Worm (Caenorhabditis elegans) whole organism, late embryonic: ENCODE data around the gene M195.2.

Experiments
- K09A11.1 ChIP-seq: sonication (generic microtip); optimal IDR thresholded peaks from 2 replicates; lab custom pipeline; 2017; ENCODE audit warnings: antibody characterized with exemption, mild to moderate bottlenecking, missing genetic modification characterization, missing compliant biosample characterization; ENCODE audit not compliant: insufficient read depth
- ahr-1 ChIP-seq: sonication (generic microtip); optimal IDR thresholded peaks from 2 replicates; lab custom pipeline; 2016; ENCODE audit warnings: missing genetic modification characterization, missing compliant biosample characterization
- ceh-14 ChIP-seq: sonication (generic microtip); optimal IDR thresholded peaks from 2 replicates; lab custom pipeline; 2016; ENCODE audit warnings: missing genotype, missing genetic modification characterization, missing compliant biosample characterization
- ceh-19 ChIP-seq: fragments of 200-800 bp; sonication (Bioruptor generic); optimal IDR thresholded peaks from 2 replicates; lab custom pipeline; 2018; ENCODE audit warnings: mild to moderate bottlenecking, missing genetic modification characterization, missing compliant biosample characterization
- ceh-2 ChIP-seq: sonication (generic microtip); optimal IDR thresholded peaks from 2 replicates; lab custom pipeline; 2016; ENCODE audit warnings: missing genotype, missing genetic modification characterization, missing compliant biosample characterization
- ceh-31 ChIP-seq: sonication (generic microtip); optimal IDR thresholded peaks from 2 replicates; lab custom pipeline; 2016; ENCODE audit warnings: missing genetic modification characterization, missing compliant biosample characterization
- ceh-34 ChIP-seq: sonication (generic microtip); optimal IDR thresholded peaks from 2 replicates; lab custom pipeline; 2016; ENCODE audit warnings: mild to moderate bottlenecking, missing genetic modification characterization, missing compliant biosample characterization
- ceh-6 ChIP-seq: fragments of 200-800 bp; sonication (Bioruptor generic); optimal IDR thresholded peaks from 2 replicates; lab custom pipeline; 2018; ENCODE audit warnings: mild to moderate bottlenecking, missing genetic modification characterization, missing compliant biosample characterization
- ceh-9 ChIP-seq: sonication (generic microtip); optimal IDR thresholded peaks from 2 replicates; lab custom pipeline; 2016; ENCODE audit warnings: mild to moderate bottlenecking, missing genetic modification characterization, inconsistent platforms, missing compliant biosample characterization
- dve-1 ChIP-seq: sonication (generic microtip); optimal IDR thresholded peaks from 2 replicates; lab custom pipeline; 2017; ENCODE audit warnings: antibody characterized with exemption, mild to moderate bottlenecking, missing genetic modification characterization, missing compliant biosample characterization
- elt-4 ChIP-seq: sonication (generic microtip); optimal IDR thresholded peaks from 2 replicates; lab custom pipeline; 2016; ENCODE audit warnings: missing genetic modification characterization, missing compliant biosample characterization
- fax-1 ChIP-seq: sonication (generic microtip); optimal IDR thresholded peaks from 2 replicates; lab custom pipeline; 2016; ENCODE audit warnings: missing genotype, missing genetic modification characterization, missing compliant biosample characterization
- fkh-10 ChIP-seq: fragments of 150-350 bp; optimal IDR thresholded peaks from 2 replicates; lab custom pipeline; 2014; ENCODE audit warnings: missing biosample characterization, missing genetic modification reagents, missing genetic modification characterization
- fkh-6 ChIP-seq: sonication (generic microtip); optimal IDR thresholded peaks from 2 replicates; lab custom pipeline; 2016; ENCODE audit warnings: missing genetic modification characterization, missing compliant biosample characterization
- hlh-13 ChIP-seq: fragments of 200-800 bp; sonication (Bioruptor generic); optimal IDR thresholded peaks from 2 replicates; lab custom pipeline; 2018; ENCODE audit warnings: mild to moderate bottlenecking, missing genetic modification characterization, missing compliant biosample characterization
- hlh-30 ChIP-seq: sonication (generic microtip); optimal IDR thresholded peaks from 2 replicates; lab custom pipeline; 2017; ENCODE audit warnings: antibody characterized with exemption, missing genetic modification characterization, missing compliant biosample characterization; ENCODE audit not compliant: insufficient read depth
- hlh-8 ChIP-seq: sonication (generic microtip); optimal IDR thresholded peaks from 2 replicates; lab custom pipeline; 2016; ENCODE audit warnings: missing genotype, missing genetic modification characterization, missing compliant biosample characterization
- madf-2 ChIP-seq: sonication (generic microtip); optimal IDR thresholded peaks from 2 replicates; lab custom pipeline; 2017; ENCODE audit warnings: missing genetic modification characterization, missing compliant biosample characterization
- mec-3 ChIP-seq: sonication (generic microtip); optimal IDR thresholded peaks from 2 replicates; lab custom pipeline; 2016; ENCODE audit warnings: borderline replicate concordance, missing genetic modification characterization, missing compliant biosample characterization
- nfya-1 ChIP-seq: sonication (generic microtip); optimal IDR thresholded peaks from 2 replicates; lab custom pipeline; 2017; ENCODE audit warnings: missing genetic modification characterization, mild to moderate bottlenecking, missing compliant biosample characterization, antibody characterized with exemption, moderate library complexity
- npax-4 ChIP-seq: sonication (generic microtip); optimal IDR thresholded peaks from 2 replicates; lab custom pipeline; 2016; ENCODE audit warnings: missing genetic modification characterization, missing compliant biosample characterization
- pag-3 ChIP-seq: sonication (generic microtip); optimal IDR thresholded peaks from 2 replicates; lab custom pipeline; 2016; ENCODE audit warnings: missing compliant biosample characterization, missing genetic modification characterization, borderline replicate concordance
- pat-9 ChIP-seq: fragments of 200-800 bp; sonication (Bioruptor generic); optimal IDR thresholded peaks from 2 replicates; lab custom pipeline; 2018; ENCODE audit warnings: mild to moderate bottlenecking, missing genetic modification characterization, moderate library complexity, missing compliant biosample characterization
- pax-1 ChIP-seq: fragments of 150-350 bp; optimal IDR thresholded peaks from 2 replicates; lab custom pipeline; 2014; ENCODE audit warnings: missing biosample characterization, missing genetic modification characterization
- pha-2 ChIP-seq: sonication (generic microtip); optimal IDR thresholded peaks from 2 replicates; lab custom pipeline; 2017; ENCODE audit warnings: mild to moderate bottlenecking, missing genetic modification characterization, missing compliant biosample characterization
- pha-4 ChIP-seq: fragments of 150-350 bp; optimal IDR thresholded peaks from 2 replicates; lab custom pipeline; 2018; ENCODE audit warnings: missing biosample characterization, missing genetic modification reagents, missing genetic modification characterization
- rnt-1 ChIP-seq: sonication (generic microtip); optimal IDR thresholded peaks from 2 replicates; lab custom pipeline; 2016; ENCODE audit warnings: missing genetic modification characterization, missing compliant biosample characterization
- syd-9 ChIP-seq: sonication (generic microtip); optimal IDR thresholded peaks from 2 replicates; lab custom pipeline; 2016; ENCODE audit warnings: mild to moderate bottlenecking, missing genetic modification characterization, moderate library complexity, missing compliant biosample characterization
- tbx-7 ChIP-seq: sonication (generic microtip); optimal IDR thresholded peaks from 2 replicates; lab custom pipeline; 2016; ENCODE audit warnings: missing genotype, missing genetic modification characterization, missing compliant biosample characterization
- unc-42 ChIP-seq: sonication (generic microtip); optimal IDR thresholded peaks from 2 replicates; lab custom pipeline; 2016; ENCODE audit warnings: missing genotype, missing genetic modification characterization, missing compliant biosample characterization
- unc-86 ChIP-seq: sonication (generic microtip); optimal IDR thresholded peaks from 2 replicates; lab custom pipeline; 2016; ENCODE audit warnings: missing genetic modification characterization, missing compliant biosample characterization

M195.2 gene

ce11 chrII:8344803-8345202 is 15.8 kb upstream of the M195.2 start:
- TF ChIP-seq unc-42 (tag; lab: Kevin White, UChicago) (no peak), tbx-7 (no peak), ceh-2 (tag; lab: Kevin White, UChicago) (no peak), syd-9 (tag; lab: Kevin White, UChicago) (no peak), pha-2 (tag; lab: Kevin White, UChicago) (no peak)

- no peak for TF ChIP-seq ceh-31 (tag; lab: Kevin White, UChicago)
- no peak for TF ChIP-seq fkh-10 (GFP tag; lab: Kevin White, UChicago)
- TF ChIP-seq ceh-19 (GFP tag; lab: Kevin White, UChicago) = no peak
- TF ChIP-seq dve-1 (tag; lab: Kevin White, UChicago) = no peak
- no peak for TF ChIP-seq hlh-8 (tag; lab: Kevin White, UChicago)
- TF ChIP-seq hlh-13 (GFP tag; lab: Kevin White, UChicago) = no peak
- no peak for TF ChIP-seq pat-9 (tag; lab: Kevin White, UChicago)
- no peak for TF ChIP-seq rnt-1 (tag; lab: Kevin White, UChicago)
- no peak for TF ChIP-seq pha-4
- TF ChIP-seq ceh-9 = no peak
- no peak for TF ChIP-seq ceh-34 (tag; lab: Kevin White, UChicago)
Measured at ce11 chrII:8345613-8346012, 14.9 kb upstream of the M195.2 start.

- TF ChIP-seq hlh-30 (tag; lab: Kevin White, UChicago) (no peak), nfya-1 (no peak), K09A11.1 (tag; lab: Kevin White, UChicago) (no peak), npax-4 (tag; lab: Kevin White, UChicago) (no peak), ceh-6 (GFP tag; lab: Kevin White, UChicago) (no peak), ceh-19 (GFP tag; lab: Kevin White, UChicago) (no peak), ceh-9 (no peak), madf-2 (tag; lab: Kevin White, UChicago) (no peak), unc-86 (no peak), fax-1 (tag; lab: Kevin White, UChicago) (no peak), elt-4 (no peak), pax-1 (tag; lab: Kevin White, UChicago) (no peak), fkh-10 (GFP tag; lab: Kevin White, UChicago) (no peak), ceh-14 (tag; lab: Kevin White, UChicago) (no peak), ceh-34 (tag; lab: Kevin White, UChicago) (no peak)
Measured at ce11 chrII:8346384-8346783, 14.2 kb upstream of the M195.2 start, which contains the start of gene eff-1. Gene eff-1 (plus strand): TSS chrII:8346684.

- TF ChIP-seq ceh-31 (tag; lab: Kevin White, UChicago) (peak; percentile 22), hlh-8 (tag; lab: Kevin White, UChicago) (no peak), elt-4 (no peak), unc-42 (tag; lab: Kevin White, UChicago) (peak; percentile 74)
- TF ChIP-seq, all 69 proteins: peak for 2
Measured at ce11 chrII:8353288-8353687, 7.3 kb upstream of the M195.2 start.

- peak; percentile 69 for TF ChIP-seq unc-42 (tag; lab: Kevin White, UChicago)
- no peak for TF ChIP-seq fax-1 (tag; lab: Kevin White, UChicago)
Measured at ce11 chrII:8354233-8354750, 6.3 kb upstream of the M195.2 start, which contains the start of gene C26D10.6. Gene C26D10.6 (minus strand): TSS chrII:8354700.

- TF ChIP-seq elt-4 (peak; percentile 56), mec-3 (tag; lab: Kevin White, UChicago) (peak; percentile 14), ahr-1 (tag; lab: Kevin White, UChicago) (no peak), pag-3 (tag; lab: Kevin White, UChicago) (peak; percentile 16), fkh-6 (tag; lab: Kevin White, UChicago) (peak; percentile 25)
Measured at ce11 chrII:8358466-8358865, 2.1 kb upstream of the M195.2 start.
